Worm (Caenorhabditis elegans) whole organism, L1 larva: Measurements from ENCODE around the gene srx-45.
A peak's percentile ranks its signal among the peaks of the same experiment; 100 is the strongest.

ENCODE experiments used
- F16B12.6 ChIP-seq: fragments of 150-350 bp; optimal IDR thresholded peaks from 2 replicates; lab custom pipeline; 2014; ENCODE audit warnings: missing biosample characterization, missing genetic modification characterization
- ama-1 ChIP-seq: fragments of 150-350 bp; optimal IDR thresholded peaks from 2 replicates; lab custom pipeline; 2014
- blmp-1 ChIP-seq: fragments of 150-350 bp; optimal IDR thresholded peaks from 2 replicates; lab custom pipeline; 2014; ENCODE audit warnings: missing biosample characterization, missing genetic modification characterization
- ces-1 ChIP-seq: fragments of 150-350 bp; optimal IDR thresholded peaks from 2 replicates; lab custom pipeline; 2014; ENCODE audit warnings: missing biosample characterization, missing genetic modification reagents, missing genetic modification characterization
- efl-1 ChIP-seq, 4 experiments: fragments of 150-350 bp; optimal IDR thresholded peaks in 3 of 4; peaks in 1 of 4; 1 replicate in 1 of 4; 2 replicates in 3 of 4; lab custom pipeline; 2014; ENCODE audit warnings: missing biosample characterization in 2 of 4, missing genetic modification characterization in 2 of 4, missing genetic modification reagents in 2 of 4
- elt-2 ChIP-seq: sonication (generic microtip); optimal IDR thresholded peaks from 2 replicates; lab custom pipeline; 2016; ENCODE audit warnings: missing genetic modification characterization, mild to moderate bottlenecking, inconsistent platforms, missing compliant biosample characterization, missing genetic modification reagents
- elt-3 ChIP-seq, 6 experiments: fragments of 150-350 bp in 1 of 6; sonication (generic microtip); optimal IDR thresholded peaks; 2 replicates each; lab custom pipeline; 2017 to 2018; ENCODE audit warnings: missing biosample characterization in 6 of 6, missing genetic modification characterization in 6 of 6, inconsistent platforms in 1 of 6
- hpl-2 ChIP-seq: fragments of 150-350 bp; optimal IDR thresholded peaks from 2 replicates; lab custom pipeline; 2014; ENCODE audit warnings: missing biosample characterization, missing genetic modification reagents, missing genetic modification characterization
- lin-35 ChIP-seq, 2 experiments: fragments of 150-350 bp; optimal IDR thresholded peaks; 2 replicates each; lab custom pipeline; 2014; ENCODE audit warnings: missing biosample characterization in 2 of 2, missing genetic modification characterization in 2 of 2, missing genetic modification reagents in 2 of 2
- lin-39 ChIP-seq: fragments of 150-350 bp; optimal IDR thresholded peaks from 2 replicates; lab custom pipeline; 2014; ENCODE audit warnings: missing biosample characterization, missing genetic modification reagents, missing genetic modification characterization
- nhr-12 ChIP-seq: sonication (generic microtip); optimal IDR thresholded peaks from 2 replicates; lab custom pipeline; 2017; ENCODE audit warnings: missing biosample characterization, missing genetic modification characterization
- nhr-77 ChIP-seq: fragments of 150-350 bp; optimal IDR thresholded peaks from 2 replicates; lab custom pipeline; 2014; ENCODE audit warnings: missing biosample characterization, missing genetic modification characterization
- nhr-85 ChIP-seq: sonication (generic microtip); peaks from one replicate; lab custom pipeline; 2016; ENCODE audit warnings: missing genetic modification characterization, inconsistent platforms, missing compliant biosample characterization
- pqm-1 ChIP-seq: sonication (generic microtip); optimal IDR thresholded peaks from 3 replicates; lab custom pipeline; 2017; ENCODE audit warnings: missing biosample characterization, missing genetic modification characterization
- sox-4 ChIP-seq: sonication (generic microtip); optimal IDR thresholded peaks from 2 replicates; lab custom pipeline; 2016; ENCODE audit warnings: missing genetic modification characterization, missing compliant biosample characterization
- unc-130 ChIP-seq: fragments of 150-350 bp; optimal IDR thresholded peaks from 2 replicates; lab custom pipeline; 2017; ENCODE audit warnings: missing biosample characterization, missing genetic modification characterization, inconsistent platforms

The srx-45 gene

DNA sequence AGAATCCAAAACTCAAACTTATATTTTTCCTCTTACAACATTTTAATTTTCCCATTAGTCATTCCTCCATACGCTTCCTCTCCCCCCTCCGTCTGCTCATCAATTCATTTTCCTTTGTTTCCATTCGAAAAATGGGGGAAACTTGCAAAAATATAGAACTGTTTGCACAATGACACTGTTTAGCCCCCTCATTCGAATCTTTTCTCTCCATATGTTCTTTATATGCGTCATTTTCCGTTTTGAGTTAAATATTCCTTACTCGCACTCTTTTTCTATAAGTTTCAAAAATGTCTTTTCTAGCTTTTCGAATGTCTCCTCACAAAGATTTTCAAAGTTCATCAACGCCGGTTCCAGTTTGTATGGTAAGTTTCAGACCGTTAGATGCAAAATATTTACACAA, 49.5 kb downstream of the srx-45 start, which contains the start of gene M01A8.1:
Gene M01A8.1 (plus strand): TSS at position 301 of the 400 bp plus-strand sequence.
- TF ChIP-seq nhr-12 (no peak), elt-2 (no peak), efl-1 (optimal IDR thresholded peaks at IDR 0.05; lab: Kevin White, UChicago) (no peak), efl-1 (GFP tag; optimal IDR thresholded peaks at IDR 0.05 in 1 of 2; lab: Kevin White, UChicago) (peak in 1 of 2 experiments; percentile 41), ces-1 (GFP tag; lab: Kevin White, UChicago) (no peak)

ce11 chrIII:9255801-9256200, 50.7 kb downstream of the srx-45 start:
- no peak for TF ChIP-seq elt-3 (tag; optimal IDR thresholded peaks at IDR 0.05; lab: Kevin White, UChicago)
- TF ChIP-seq unc-130 = no peak
- TF ChIP-seq F16B12.6 (tag; lab: Kevin White, UChicago) = no peak
- peak; percentile 48 for TF ChIP-seq pqm-1 (tag; lab: Kevin White, UChicago)
- no peak for TF ChIP-seq efl-1 (optimal IDR thresholded peaks at IDR 0.05; lab: Kevin White, UChicago)
- TF ChIP-seq efl-1 (GFP tag; optimal IDR thresholded peaks at IDR 0.05 in 1 of 2; lab: Kevin White, UChicago) = peak in 1 of 2 experiments; percentile 86
- TF ChIP-seq elt-2 = peak; percentile 81
- peak; percentile 2 for TF ChIP-seq blmp-1
- TF ChIP-seq nhr-77 = no peak
- peak; percentile 53 for TF ChIP-seq nhr-85 (tag; lab: Kevin White, UChicago)

- TF ChIP-seq lin-39 (tag; lab: Kevin White, UChicago) = no peak
- TF ChIP-seq hpl-2 (GFP tag; lab: Kevin White, UChicago) = no peak
- peak; percentile 50 for TF ChIP-seq elt-2
- TF ChIP-seq lin-35 (GFP tag; optimal IDR thresholded peaks at IDR 0.05; lab: Kevin White, UChicago) = peak in 1 of 2 experiments; percentile 13
- TF ChIP-seq sox-4 = no peak
- no peak for TF ChIP-seq ama-1 (lab: Kevin White, UChicago)
Measured at ce11 chrIII:9254988-9255387, 51.5 kb downstream of the srx-45 start.
